Worm (Caenorhabditis elegans): Measurements from ENCODE around the gene hpx-2.

ce11 chrV:13843147-13843546, 7.1 kb upstream of the hpx-2 start, which contains the start of gene srx-130:
- TF ChIP-seq dao-5 (tag; optimal IDR thresholded peaks at IDR 0.05) (no peak), him-1 (tag; optimal IDR thresholded peaks at IDR 0.05) (no peak)
